Fruit fly (Drosophila melanogaster) whole organism, embryonic: ENCODE results near the gene Lerp.

Experiments used
- ATbp ChIP-seq: fragments of 200-800 bp; sonication (Bioruptor generic); optimal IDR thresholded peaks from 2 replicates; lab custom pipeline; 2017; ENCODE audit warnings: missing biosample characterization, mild to moderate bottlenecking, missing genetic modification characterization, missing genetic modification reagents
- Antp ChIP-seq: fragments of 200-800 bp; sonication (Bioruptor generic); optimal IDR thresholded peaks from 3 replicates; lab custom pipeline; 2016; ENCODE audit warnings: missing biosample characterization, missing genetic modification characterization
- Atf3 ChIP-seq: fragments of 200-800 bp; sonication (Bioruptor generic); optimal IDR thresholded peaks from 3 replicates; lab custom pipeline; 2016; ENCODE audit warnings: missing biosample characterization, missing genetic modification characterization
- BEAF-32 ChIP-seq: fragments of 200-800 bp; sonication (Bioruptor generic); optimal IDR thresholded peaks from 3 replicates; lab custom pipeline; 2017; ENCODE audit warnings: missing biosample characterization, missing genetic modification characterization, mild to moderate bottlenecking, moderate library complexity, missing genetic modification reagents
- Bgb ChIP-seq: fragments of 200-800 bp; sonication (Bioruptor generic); IDR thresholded peaks from 2 replicates; pipeline ENCODE4 v1.3.6; 2022; ENCODE audit warnings: missing biosample characterization, missing genetic modification characterization; ENCODE audit not compliant: partially characterized antibody
- BtbVII ChIP-seq: fragments of 200-800 bp; sonication (Bioruptor generic); optimal IDR thresholded peaks from 3 replicates; lab custom pipeline; 2017; ENCODE audit warnings: missing biosample characterization, mild to moderate bottlenecking, missing genetic modification characterization
- CG10462 ChIP-seq: fragments of 200-800 bp; sonication (Bioruptor generic); optimal IDR thresholded peaks from 2 replicates; lab custom pipeline; 2016; ENCODE audit warnings: missing biosample characterization, missing genetic modification characterization
- CG11504 ChIP-seq: fragments of 200-800 bp; sonication (Bioruptor generic); optimal IDR thresholded peaks from 3 replicates; lab custom pipeline; 2019; ENCODE audit warnings: missing biosample characterization, mild to moderate bottlenecking, missing genetic modification characterization, moderate library complexity
- CG11560 ChIP-seq: fragments of 200-800 bp; sonication (Bioruptor generic); IDR thresholded peaks from 3 replicates; pipeline ENCODE4 v1.3.6; 2022; ENCODE audit warnings: missing biosample characterization, missing genetic modification characterization
- CG14014 ChIP-seq: fragments of 200-800 bp; sonication (Bioruptor generic); IDR thresholded peaks from 2 replicates; pipeline ENCODE4 v1.3.6; 2022; ENCODE audit warnings: missing biosample characterization, missing genetic modification characterization
- CG14667 ChIP-seq: fragments of 200-800 bp; sonication (Bioruptor generic); IDR thresholded peaks from 2 replicates; pipeline ENCODE4 v1.3.6; 2022; ENCODE audit warnings: missing biosample characterization, missing genetic modification characterization
- CG15696 ChIP-seq: fragments of 200-800 bp; sonication (Bioruptor generic); optimal IDR thresholded peaks from 2 replicates; lab custom pipeline; 2019; ENCODE audit warnings: missing biosample characterization, mild to moderate bottlenecking, missing genetic modification characterization, moderate library complexity
- CG1602 ChIP-seq: fragments of 200-800 bp; sonication (Bioruptor generic); optimal IDR thresholded peaks from 3 replicates; lab custom pipeline; 2016; ENCODE audit warnings: missing biosample characterization, missing genetic modification characterization
- CG17912 ChIP-seq: fragments of 200-800 bp; sonication (Bioruptor generic); optimal IDR thresholded peaks from 2 replicates; lab custom pipeline; 2018; ENCODE audit warnings: missing biosample characterization, mild to moderate bottlenecking, missing genetic modification characterization
- CG2199 ChIP-seq: fragments of 200-800 bp; sonication (Bioruptor generic); IDR thresholded peaks from 3 replicates; pipeline ENCODE4 v1.3.6; 2022; ENCODE audit warnings: missing biosample characterization, missing genetic modification characterization
- CG34422 ChIP-seq: fragments of 200-800 bp; sonication (Bioruptor generic); IDR thresholded peaks from 3 replicates; pipeline ENCODE4 v1.3.6; 2022; ENCODE audit warnings: missing biosample characterization, missing genetic modification characterization
- CG4404 ChIP-seq: fragments of 200-800 bp; sonication (Bioruptor generic); IDR thresholded peaks from 2 replicates; pipeline ENCODE4 v1.3.6; 2022; ENCODE audit warnings: missing biosample characterization, missing genetic modification characterization
- CG4617 ChIP-seq: fragments of 200-800 bp; sonication (Bioruptor generic); optimal IDR thresholded peaks from 3 replicates; lab custom pipeline; 2016; ENCODE audit warnings: missing biosample characterization, missing genetic modification characterization, borderline replicate concordance
- CG5245 ChIP-seq: fragments of 200-800 bp; sonication (Bioruptor generic); optimal IDR thresholded peaks from 3 replicates; lab custom pipeline; 2016; ENCODE audit warnings: missing biosample characterization, missing genetic modification characterization
- CG6689 ChIP-seq: fragments of 200-800 bp; sonication (Bioruptor generic); IDR thresholded peaks from 2 replicates; pipeline ENCODE4 v1.3.6; 2022; ENCODE audit warnings: missing biosample characterization, missing genetic modification characterization
- CG6765 ChIP-seq: fragments of 200-800 bp; sonication (Bioruptor generic); optimal IDR thresholded peaks from 3 replicates; lab custom pipeline; 2017; ENCODE audit warnings: missing biosample characterization, mild to moderate bottlenecking, missing genetic modification characterization
- CG9932 ChIP-seq: fragments of 200-800 bp; sonication (Bioruptor generic); IDR thresholded peaks from 2 replicates; pipeline ENCODE4 v1.3.6; 2022; ENCODE audit warnings: missing biosample characterization, missing genetic modification characterization
- D19B ChIP-seq: fragments of 200-800 bp; sonication (Bioruptor generic); optimal IDR thresholded peaks from 2 replicates; lab custom pipeline; 2017; ENCODE audit warnings: missing biosample characterization, mild to moderate bottlenecking, missing genetic modification characterization
- GATAe ChIP-seq: fragments of 200-800 bp; sonication (Bioruptor generic); conservative IDR thresholded peaks from 2 replicates; pipeline ENCODE4 v1.3.6; 2022; ENCODE audit warnings: missing biosample characterization, missing genetic modification characterization
- Gug ChIP-seq: fragments of 200-800 bp; sonication (Bioruptor generic); IDR thresholded peaks from 4 replicates; pipeline ENCODE4 v1.3.6; 2022; ENCODE audit warnings: missing biosample characterization, missing genetic modification characterization
- HLH4C ChIP-seq: fragments of 200-800 bp; sonication (Bioruptor generic); IDR thresholded peaks from 3 replicates; pipeline ENCODE4 v1.3.6; 2022; ENCODE audit warnings: missing biosample characterization, missing genetic modification characterization; ENCODE audit not compliant: partially characterized antibody
- HLHmδ ChIP-seq: fragments of 200-800 bp; sonication (Bioruptor generic); optimal IDR thresholded peaks from 2 replicates; lab custom pipeline; 2018; ENCODE audit warnings: missing biosample characterization, mild to moderate bottlenecking, missing genetic modification characterization, moderate library complexity
- Kr ChIP-seq: fragments of 200-800 bp; sonication (Bioruptor generic); optimal IDR thresholded peaks from 2 replicates; lab custom pipeline; 2017; ENCODE audit warnings: missing biosample characterization, mild to moderate bottlenecking, missing genetic modification characterization
- MTF-1 ChIP-seq: fragments of 200-800 bp; sonication (Bioruptor generic); optimal IDR thresholded peaks from 2 replicates; lab custom pipeline; 2018; ENCODE audit warnings: missing biosample characterization, mild to moderate bottlenecking, missing genetic modification characterization, borderline replicate concordance
- NC2α ChIP-seq: fragments of 200-800 bp; sonication (Bioruptor generic); optimal IDR thresholded peaks from 2 replicates; lab custom pipeline; 2016; ENCODE audit warnings: missing biosample characterization, missing genetic modification characterization
- Sin3A ChIP-seq: fragments of >200 bp; optimal IDR thresholded peaks from 2 replicates; lab custom pipeline; 2018
- Sox102F ChIP-seq: fragments of 200-800 bp; sonication (Bioruptor generic); optimal IDR thresholded peaks from 2 replicates; lab custom pipeline; 2018; ENCODE audit warnings: missing biosample characterization, mild to moderate bottlenecking, missing genetic modification characterization, moderate library complexity
- Sry-δ ChIP-seq: fragments of 200-800 bp; sonication (Bioruptor generic); optimal IDR thresholded peaks from 2 replicates; lab custom pipeline; 2016; ENCODE audit warnings: missing biosample characterization, missing genetic modification characterization
- Taf1 ChIP-seq: fragments of 200-800 bp; sonication (Bioruptor generic); IDR thresholded peaks from 2 replicates; pipeline ENCODE4 v1.3.6; 2022; ENCODE audit warnings: missing biosample characterization, missing genetic modification characterization
- cas ChIP-seq: fragments of 200-800 bp; sonication (Bioruptor generic); IDR thresholded peaks from 2 replicates; pipeline ENCODE4 v1.3.6; 2022; ENCODE audit warnings: missing biosample characterization, missing genetic modification characterization
- danr ChIP-seq: fragments of 200-800 bp; sonication (Bioruptor generic); IDR thresholded peaks from 2 replicates; pipeline ENCODE4 v1.3.6; 2022; ENCODE audit warnings: missing biosample characterization, missing genetic modification characterization
- dmrt11E ChIP-seq: fragments of 200-800 bp; sonication (Bioruptor generic); optimal IDR thresholded peaks from 3 replicates; lab custom pipeline; 2018; ENCODE audit warnings: missing biosample characterization, mild to moderate bottlenecking, missing genetic modification characterization, moderate library complexity
- dmrt99B ChIP-seq: fragments of 200-800 bp; sonication (Bioruptor generic); optimal IDR thresholded peaks from 2 replicates; lab custom pipeline; 2018; ENCODE audit warnings: missing biosample characterization, mild to moderate bottlenecking, missing genetic modification characterization, moderate library complexity
- dpn ChIP-seq, 2 experiments: fragments of 200-800 bp; sonication (Bioruptor generic); optimal IDR thresholded peaks; 3 replicates each; lab custom pipeline; 2016; ENCODE audit warnings: missing biosample characterization in 2 of 2, missing genetic modification characterization in 2 of 2
- fd3F ChIP-seq: fragments of 200-800 bp; sonication (Bioruptor generic); optimal IDR thresholded peaks from 2 replicates; lab custom pipeline; 2018; ENCODE audit warnings: missing biosample characterization, mild to moderate bottlenecking, missing genetic modification characterization, moderate library complexity
- inv ChIP-seq: fragments of 200-800 bp; sonication (Bioruptor generic); IDR thresholded peaks from 2 replicates; pipeline ENCODE4 v1.3.6; 2022; ENCODE audit warnings: missing biosample characterization, missing genetic modification characterization; ENCODE audit not compliant: partially characterized antibody
- nerfin-1 ChIP-seq: fragments of 200-800 bp; sonication (Bioruptor generic); optimal IDR thresholded peaks from 3 replicates; lab custom pipeline; 2019; ENCODE audit warnings: missing biosample characterization, mild to moderate bottlenecking, missing genetic modification characterization, moderate library complexity
- oc ChIP-seq: fragments of 200-800 bp; sonication (Bioruptor generic); optimal IDR thresholded peaks from 2 replicates; lab custom pipeline; 2018; ENCODE audit warnings: missing biosample characterization, mild to moderate bottlenecking, missing genetic modification characterization, moderate library complexity
- salm ChIP-seq: fragments of 200-800 bp; sonication (Bioruptor generic); optimal IDR thresholded peaks from 2 replicates; lab custom pipeline; 2018; ENCODE audit warnings: missing biosample characterization, mild to moderate bottlenecking, missing genetic modification characterization
- sens-2 ChIP-seq: fragments of 200-800 bp; sonication (Bioruptor generic); IDR thresholded peaks from 2 replicates; pipeline ENCODE4 v1.3.6; 2022; ENCODE audit warnings: missing biosample characterization, missing genetic modification characterization
- stwl ChIP-seq: fragments of 200-800 bp; sonication (Bioruptor generic); optimal IDR thresholded peaks from 3 replicates; lab custom pipeline; 2018; ENCODE audit warnings: missing biosample characterization, mild to moderate bottlenecking, missing genetic modification characterization, moderate library complexity
- twi ChIP-seq: fragments of 200-800 bp; optimal IDR thresholded peaks from 2 replicates; lab custom pipeline; 2019; ENCODE audit warnings: missing biosample characterization, mild to moderate bottlenecking, missing genetic modification characterization, moderate library complexity
- zfh1 ChIP-seq: fragments of 200-800 bp; sonication (Bioruptor generic); IDR thresholded peaks from 3 replicates; pipeline ENCODE4 v1.3.6; 2022; ENCODE audit warnings: missing biosample characterization, missing genetic modification characterization

Gene Lerp

DNA sequence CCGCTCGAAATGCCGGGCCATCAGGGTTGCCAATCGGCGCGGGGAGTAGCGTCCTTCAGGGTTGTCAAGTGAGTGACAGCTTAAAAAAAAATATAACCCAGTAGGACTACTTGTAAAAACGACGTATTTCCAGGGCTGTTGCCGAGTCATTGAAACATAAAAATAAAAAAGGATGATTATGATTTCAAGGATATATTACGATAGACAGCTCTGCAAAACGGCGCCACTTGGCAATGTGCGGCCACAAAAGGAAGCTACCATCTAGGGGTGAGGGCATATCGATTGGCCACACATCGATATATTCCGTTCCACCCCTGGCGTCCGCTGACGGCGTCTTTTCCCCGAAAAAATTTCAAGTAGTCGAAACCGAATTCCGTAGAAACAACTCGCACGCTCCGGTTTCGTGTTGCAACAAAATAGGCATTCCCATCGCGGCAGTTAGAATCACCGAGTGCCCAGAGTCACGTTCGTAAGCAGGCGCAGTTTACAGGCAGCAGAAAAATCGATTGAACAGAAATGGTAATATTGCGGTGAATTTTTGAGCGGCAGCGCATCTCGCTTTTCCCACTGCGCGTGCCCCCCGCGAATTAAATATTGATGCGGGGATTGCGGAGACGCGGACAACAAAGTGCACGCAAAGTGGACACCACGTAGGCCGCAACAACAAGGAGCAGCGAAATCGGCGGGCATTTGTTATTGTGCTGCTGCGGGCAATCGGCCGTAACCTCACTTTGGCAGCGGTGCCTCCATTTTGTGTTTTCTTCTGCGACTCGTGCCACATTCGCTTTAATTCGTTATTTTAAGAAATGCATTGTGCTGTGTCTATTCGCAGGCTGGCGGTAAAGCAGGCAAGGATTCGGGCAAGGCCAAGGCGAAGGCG lies 3.9 kb upstream of the Lerp start, which contains the start of the genes ball and His2Av (continued):
- TF ChIP-seq CG15696 (tag; lab: Kevin White, UChicago) (peak; percentile 72), CG14014 (GFP tag; lab: Robert Waterston, UW) (peak; percentile 77; the same call in 1 of the 2 replicates), HLHmδ (no peak), BEAF-32 (peak; percentile 97), salm (peak; percentile 62), CG11560 (tag; lab: Robert Waterston, UW) (peak; percentile 74), dmrt11E (peak; percentile 78), NC2α (GFP tag; lab: Kevin White, UChicago) (peak; percentile 76), CG34422 (peak; percentile 83), CG4617 (GFP tag; lab: Kevin White, UChicago) (peak; percentile 79), inv (peak; percentile 86), CG17912 (peak; percentile 30), Kr (GFP tag; lab: Kevin White, UChicago) (no peak), CG14667 (GFP tag; lab: Robert Waterston, UW) (peak; percentile 57), cas (GFP tag; lab: Robert Waterston, UW) (0 out of 2 replicates have a peak, but pooled peaks have one; percentile 13), CG6689 (GFP tag; lab: Robert Waterston, UW) (peak; percentile 84), CG10462 (GFP tag; lab: Kevin White, UChicago) (peak; percentile 74), Atf3 (GFP tag; lab: Kevin White, UChicago) (peak; percentile 73), CG4404 (GFP tag; lab: Robert Waterston, UW) (peak; percentile 61; the same call in 1 of the 2 replicates), CG11504 (tag; lab: Kevin White, UChicago) (peak; percentile 75), CG9932 (GFP tag; lab: Robert Waterston, UW) (peak; percentile 90), dmrt99B (peak; percentile 55), Gug (GFP tag; lab: Robert Waterston, UW) (peak; percentile 74), sens-2 (GFP tag; lab: Robert Waterston, UW) (peak; percentile 61), GATAe (GFP tag; lab: Robert Waterston, UW) (peak; percentile 51; the same call in 1 of the 2 replicates), Sin3A (lab: Kevin White, UChicago) (peak; percentile 81), fd3F (GFP tag; lab: Kevin White, UChicago) (peak; percentile 65), CG1602 (GFP tag; lab: Kevin White, UChicago) (peak; percentile 77), twi (tag; lab: Kevin White, UChicago) (peak; percentile 37), CG6765 (GFP tag; lab: Kevin White, UChicago) (peak; percentile 42), Sry-δ (GFP tag; lab: Kevin White, UChicago) (peak; percentile 99), D19B (GFP tag; lab: Kevin White, UChicago) (peak; percentile 44), zfh1 (GFP tag; lab: Robert Waterston, UW) (peak; percentile 81; the same call in 2 of the 3 replicates), HLH4C (peak; percentile 83), BtbVII (GFP tag; lab: Kevin White, UChicago) (peak; percentile 40), dpn (GFP tag; optimal IDR thresholded peaks at IDR 0.05; lab: Kevin White, UChicago) (peak; percentile 84 to 90), Antp (GFP tag; lab: Kevin White, UChicago) (peak; percentile 92), MTF-1 (GFP tag; lab: Kevin White, UChicago) (peak; percentile 82), nerfin-1 (peak; percentile 84), stwl (tag; lab: Kevin White, UChicago) (peak; percentile 84), oc (tag; lab: Kevin White, UChicago) (peak; percentile 67), danr (no peak), CG5245 (GFP tag; lab: Kevin White, UChicago) (peak; percentile 81), ATbp (GFP tag; lab: Kevin White, UChicago) (peak; percentile 69), Sox102F (GFP tag; lab: Kevin White, UChicago) (peak; percentile 81), Bgb (GFP tag; lab: Robert Waterston, UW) (peak; percentile 94), CG2199 (GFP tag; lab: Robert Waterston, UW) (0 out of 3 replicates have a peak, but pooled peaks have one; percentile 29), Taf1 (peak; percentile 71)
